Worm (Caenorhabditis elegans): ENCODE results near the gene catp-3.

catp-3 gene

DNA sequence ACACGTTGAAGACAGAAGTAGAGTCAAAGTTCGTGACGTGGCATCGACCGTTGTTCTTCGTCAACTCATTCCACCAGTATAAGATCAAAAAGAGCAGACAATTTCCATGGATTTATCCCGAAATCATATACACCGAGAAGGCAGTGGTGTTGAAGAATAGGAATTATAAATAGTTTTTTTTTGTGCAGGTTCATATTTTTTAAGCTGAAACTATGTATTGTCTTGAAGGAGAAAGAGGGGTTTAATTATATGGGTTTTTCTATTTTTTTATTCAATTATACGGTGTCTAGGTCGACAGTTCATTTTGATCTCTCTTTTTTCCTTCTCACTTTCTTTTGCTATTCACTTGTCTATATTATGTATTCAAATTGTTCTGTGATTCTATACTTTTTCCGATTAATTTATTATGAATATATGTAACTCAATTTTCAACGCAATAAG is 36.7 kb upstream of the catp-3 start (continued):
- TF ChIP-seq lsy-2 (tag; optimal IDR thresholded peaks at IDR 0.05) (peak in 1 of 2 experiments; percentile 47), nhr-102 (tag; optimal IDR thresholded peaks at IDR 0.05) (peak; percentile 44), duxl-1 (tag; optimal IDR thresholded peaks at IDR 0.05; ENCODE audit: poor library complexity) (peak; percentile 83), nhr-28 (tag; optimal IDR thresholded peaks at IDR 0.05) (no peak), lin-15B (tag; optimal IDR thresholded peaks at IDR 0.05) (no peak), daf-16 (GFP tag; optimal IDR thresholded peaks at IDR 0.05) (no peak), daf-16 (tag; optimal IDR thresholded peaks at IDR 0.05) (no peak), vab-7 (GFP tag; IDR thresholded peaks at IDR 0.05) (no peak), dpl-1 (GFP tag; optimal IDR thresholded peaks at IDR 0.05) (no peak), lin-1 (GFP tag; IDR thresholded peaks at IDR 0.05) (peak; percentile 52; the same call in 1 of the 2 replicates), F44E2.7 (GFP tag; IDR thresholded peaks at IDR 0.05) (no peak), arid-1 (GFP tag; conservative IDR thresholded peaks at IDR 0.05) (no peak), T26A8.4 (GFP tag; IDR thresholded peaks at IDR 0.05) (peak; percentile 57; the same call in 1 of the 2 replicates), lin-13 (GFP tag; optimal IDR thresholded peaks at IDR 0.05) (no peak), hif-1 (tag; optimal IDR thresholded peaks at IDR 0.05) (no peak), cey-2 (tag; optimal IDR thresholded peaks at IDR 0.05; ENCODE audit: borderline replicate concordance, insufficient read depth) (no peak), unc-130 (GFP tag; optimal IDR thresholded peaks at IDR 0.05) (no peak), nhr-111 (GFP tag; optimal IDR thresholded peaks at IDR 0.05) (peak; percentile 24), daf-8 (GFP tag; IDR thresholded peaks at IDR 0.05) (no peak), aha-1 (tag) (peak; percentile 52), mep-1 (tag; optimal IDR thresholded peaks at IDR 0.05) (peak; percentile 79), hlh-11 (tag; optimal IDR thresholded peaks at IDR 0.05) (peak; percentile 15), ztf-11 (tag; optimal IDR thresholded peaks at IDR 0.05) (no peak), dmd-9 (GFP tag; IDR thresholded peaks at IDR 0.05) (no peak), ceh-62 (tag; optimal IDR thresholded peaks at IDR 0.05) (no peak), unc-39 (tag; optimal IDR thresholded peaks at IDR 0.05) (no peak), mxl-3 (GFP tag; optimal IDR thresholded peaks at IDR 0.05) (no peak), skn-1 (tag; optimal IDR thresholded peaks at IDR 0.05) (no peak), zfp-3 (GFP tag; conservative IDR thresholded peaks at IDR 0.05) (peak; percentile 82; the same call in 1 of the 2 replicates), spr-3 (GFP tag; optimal IDR thresholded peaks at IDR 0.05) (no peak), attf-4 (tag; optimal IDR thresholded peaks at IDR 0.05) (peak; percentile 30), nhr-11 (tag; optimal IDR thresholded peaks at IDR 0.05) (no peak), aly-2 (tag; optimal IDR thresholded peaks at IDR 0.05) (no peak), pha-4 (GFP tag; IDR thresholded peaks at IDR 0.05) (0 out of 2 replicates have a peak, but pooled peaks have one; percentile 9), pha-4 (tag; optimal IDR thresholded peaks at IDR 0.05) (no peak), ztf-7 (tag; optimal IDR thresholded peaks at IDR 0.05) (no peak), ceh-82 (tag; optimal IDR thresholded peaks at IDR 0.05) (no peak), ceh-20 (GFP tag; IDR thresholded peaks at IDR 0.05) (no peak), snpc-4 (tag; optimal IDR thresholded peaks at IDR 0.05) (no peak), ceh-32 (tag; optimal IDR thresholded peaks at IDR 0.05; ENCODE audit: poor library complexity) (no peak), Y105C5A.15 (GFP tag; IDR thresholded peaks at IDR 0.05) (no peak), nhr-77 (tag; optimal IDR thresholded peaks at IDR 0.05) (no peak), rbr-2 (tag; optimal IDR thresholded peaks at IDR 0.05) (no peak), Y5F2A.4 (GFP tag; optimal IDR thresholded peaks at IDR 0.05) (no peak), mdl-1 (tag; optimal IDR thresholded peaks at IDR 0.05) (no peak), F10B5.3 (tag; optimal IDR thresholded peaks at IDR 0.05) (no peak), egl-43 (GFP tag; IDR thresholded peaks at IDR 0.05) (no peak), nhr-25 (tag; optimal IDR thresholded peaks at IDR 0.05; ENCODE audit: borderline replicate concordance, insufficient read depth) (peak; percentile 85), T20F7.1 (GFP tag; optimal IDR thresholded peaks at IDR 0.05) (no peak), dve-1 (tag; optimal IDR thresholded peaks at IDR 0.05; ENCODE audit: insufficient read depth) (peak; percentile 16)
